Worm (Caenorhabditis elegans) whole organism, L4 larva: ENCODE results near the gene srh-204.

Experiments used
- D1046.2 ChIP-seq: fragments of 200-800 bp; sonication (Bioruptor generic); IDR thresholded peaks from 2 replicates; pipeline ENCODE4 v1.3.6; 2022; ENCODE audit warnings: missing genetic modification characterization, missing compliant biosample characterization
- F10B5.3 ChIP-seq: sonication (generic microtip); optimal IDR thresholded peaks from 2 replicates; lab custom pipeline; 2016; ENCODE audit warnings: mild to moderate bottlenecking, missing genetic modification characterization, missing compliant biosample characterization
- F26F4.8 ChIP-seq: fragments of 200-800 bp; sonication (Bioruptor generic); conservative IDR thresholded peaks from 2 replicates; pipeline ENCODE4 v1.3.6; 2022; ENCODE audit warnings: missing genetic modification characterization, missing compliant biosample characterization
- F37D6.2 ChIP-seq: sonication (generic microtip); optimal IDR thresholded peaks from 2 replicates; lab custom pipeline; 2016; ENCODE audit warnings: mild to moderate bottlenecking, missing genetic modification characterization, missing compliant biosample characterization
- F49E8.2 ChIP-seq: sonication (generic microtip); optimal IDR thresholded peaks from 2 replicates; lab custom pipeline; 2016; ENCODE audit warnings: missing compliant biosample characterization, mild to moderate bottlenecking, missing genetic modification characterization, borderline replicate concordance
- T26A8.4 ChIP-seq: fragments of 200-800 bp; sonication (Bioruptor generic); IDR thresholded peaks from 2 replicates; pipeline ENCODE4 v1.3.6; 2022; ENCODE audit warnings: missing genetic modification characterization, missing compliant biosample characterization
- ZK546.5 ChIP-seq, 2 experiments: sonication (generic microtip); optimal IDR thresholded peaks; 2 replicates each; lab custom pipeline; 2017; ENCODE audit warnings: missing biosample characterization in 2 of 2, missing genetic modification characterization in 2 of 2
- aly-2 ChIP-seq: sonication (generic microtip); optimal IDR thresholded peaks from 2 replicates; lab custom pipeline; 2018; ENCODE audit warnings: missing biosample characterization, missing genetic modification characterization
- attf-4 ChIP-seq: sonication (generic microtip); optimal IDR thresholded peaks from 3 replicates; lab custom pipeline; 2017; ENCODE audit warnings: missing biosample characterization, missing genetic modification characterization
- ceh-28 ChIP-seq: fragments of 150-350 bp; optimal IDR thresholded peaks from 2 replicates; lab custom pipeline; 2014; ENCODE audit warnings: missing biosample characterization, missing genetic modification reagents, missing genetic modification characterization
- ceh-32 ChIP-seq: sonication (generic microtip); optimal IDR thresholded peaks from 2 replicates; lab custom pipeline; 2016; ENCODE audit warnings: mild to moderate bottlenecking, missing genetic modification characterization, missing compliant biosample characterization; ENCODE audit not compliant: poor library complexity
- ceh-44 ChIP-seq: fragments of 200-800 bp; sonication (Bioruptor generic); IDR thresholded peaks from 2 replicates; pipeline ENCODE4 v1.3.6; 2022; ENCODE audit warnings: missing genetic modification reagents, missing genetic modification characterization, missing compliant biosample characterization
- ceh-82 ChIP-seq: sonication (generic microtip); optimal IDR thresholded peaks from 2 replicates; lab custom pipeline; 2017; ENCODE audit warnings: missing biosample characterization, missing genetic modification characterization
- daf-16 ChIP-seq, 3 experiments: sonication (generic microtip); optimal IDR thresholded peaks; 2 replicates each; lab custom pipeline; 2016 to 2017; ENCODE audit warnings: missing genetic modification characterization in 3 of 3, missing genetic modification reagents in 3 of 3, mild to moderate bottlenecking in 2 of 3, missing compliant biosample characterization in 2 of 3, missing biosample characterization in 1 of 3, moderate library complexity in 1 of 3
- dmd-6 ChIP-seq: fragments of 200-800 bp; sonication (Bioruptor generic); IDR thresholded peaks from 2 replicates; pipeline ENCODE4 v1.3.6; 2022; ENCODE audit warnings: missing genetic modification reagents, missing genetic modification characterization, missing compliant biosample characterization
- dmd-8 ChIP-seq: fragments of 200-800 bp; sonication (Bioruptor generic); IDR thresholded peaks from 2 replicates; pipeline ENCODE4 v1.3.6; 2022; ENCODE audit warnings: missing genetic modification characterization, missing compliant biosample characterization
- dpl-1 ChIP-seq: fragments of 150-350 bp; optimal IDR thresholded peaks from 2 replicates; lab custom pipeline; 2014; ENCODE audit warnings: missing biosample characterization, missing genetic modification reagents, missing genetic modification characterization
- duxl-1 ChIP-seq: sonication (generic microtip); optimal IDR thresholded peaks from 2 replicates; lab custom pipeline; 2016; ENCODE audit warnings: mild to moderate bottlenecking, missing genetic modification characterization, moderate library complexity, missing compliant biosample characterization; ENCODE audit not compliant: poor library complexity
- dve-1 ChIP-seq: sonication (generic microtip); optimal IDR thresholded peaks from 2 replicates; lab custom pipeline; 2017; ENCODE audit warnings: antibody characterized with exemption, mild to moderate bottlenecking, missing genetic modification characterization, missing compliant biosample characterization; ENCODE audit not compliant: insufficient read depth
- egl-43 ChIP-seq: fragments of 200-800 bp; sonication (Bioruptor generic); IDR thresholded peaks from 2 replicates; pipeline ENCODE4 v1.3.6; 2022; ENCODE audit warnings: missing genetic modification reagents, missing genetic modification characterization, missing compliant biosample characterization
- fkh-10 ChIP-seq: fragments of 150-350 bp; optimal IDR thresholded peaks from 2 replicates; lab custom pipeline; 2014; ENCODE audit warnings: missing biosample characterization, missing genetic modification reagents, missing genetic modification characterization
- fos-1 ChIP-seq: fragments of 150-350 bp; optimal IDR thresholded peaks from 2 replicates; lab custom pipeline; 2014; ENCODE audit warnings: missing biosample characterization, missing genetic modification characterization
- gei-8 ChIP-seq: fragments of 200-800 bp; sonication (Bioruptor generic); optimal IDR thresholded peaks from 2 replicates; lab custom pipeline; 2018; ENCODE audit warnings: mild to moderate bottlenecking, missing genetic modification characterization, missing compliant biosample characterization
- hif-1 ChIP-seq, 2 experiments: sonication (generic microtip); optimal IDR thresholded peaks; 2 replicates each; lab custom pipeline; 2016 to 2017; ENCODE audit warnings: missing compliant biosample characterization in 2 of 2, missing genetic modification characterization in 2 of 2, missing genetic modification reagents in 2 of 2, missing genotype in 2 of 2, mild to moderate bottlenecking in 1 of 2
- hmg-1.1 ChIP-seq: fragments of 200-800 bp; sonication (Bioruptor generic); IDR thresholded peaks from 2 replicates; pipeline ENCODE4 v1.3.6; 2022; ENCODE audit warnings: missing genetic modification reagents, missing genetic modification characterization, missing compliant biosample characterization
- lin-1 ChIP-seq: fragments of 200-800 bp; sonication (Bioruptor generic); IDR thresholded peaks from 2 replicates; pipeline ENCODE4 v1.3.6; 2022; ENCODE audit warnings: missing genetic modification reagents, missing genetic modification characterization, missing compliant biosample characterization
- lin-15B ChIP-seq: fragments of 150-350 bp; sonication (generic microtip); optimal IDR thresholded peaks from 3 replicates; lab custom pipeline; 2014; ENCODE audit warnings: missing biosample characterization, missing genetic modification characterization
- lin-38 ChIP-seq: fragments of 200-800 bp; sonication (Bioruptor generic); IDR thresholded peaks from 2 replicates; pipeline ENCODE4 v1.3.6; 2022; ENCODE audit warnings: missing genetic modification reagents, missing genetic modification characterization, missing compliant biosample characterization
- lir-3 ChIP-seq: sonication (generic microtip); optimal IDR thresholded peaks from 2 replicates; lab custom pipeline; 2016; ENCODE audit warnings: mild to moderate bottlenecking, missing genetic modification characterization, missing compliant biosample characterization
- lsy-2 ChIP-seq, 2 experiments: fragments of 150-350 bp in 1 of 2; sonication (generic microtip) in 1 of 2; optimal IDR thresholded peaks; 2 replicates each; lab custom pipeline; 2014 to 2017; ENCODE audit warnings: missing biosample characterization in 2 of 2, missing genetic modification characterization in 2 of 2
- madf-9 ChIP-seq: fragments of 200-800 bp; sonication (Bioruptor generic); conservative IDR thresholded peaks from 2 replicates; pipeline ENCODE4 v1.3.6; 2022; ENCODE audit warnings: missing genetic modification reagents, missing genetic modification characterization, missing compliant biosample characterization
- mdl-1 ChIP-seq, 2 experiments: fragments of 150-350 bp in 1 of 2; sonication (generic microtip) in 1 of 2; optimal IDR thresholded peaks; 2 replicates each; lab custom pipeline; 2014 to 2017; ENCODE audit warnings: missing biosample characterization in 2 of 2, missing genetic modification characterization in 2 of 2
- mep-1 ChIP-seq: fragments of 150-350 bp; sonication (generic microtip); optimal IDR thresholded peaks from 3 replicates; lab custom pipeline; 2014; ENCODE audit warnings: missing biosample characterization, missing genetic modification characterization
- mxl-3 ChIP-seq: fragments of 200-800 bp; sonication (Bioruptor generic); optimal IDR thresholded peaks from 2 replicates; lab custom pipeline; 2018; ENCODE audit warnings: mild to moderate bottlenecking, missing genetic modification characterization, missing compliant biosample characterization
- nhr-102 ChIP-seq: sonication (generic microtip); optimal IDR thresholded peaks from 2 replicates; lab custom pipeline; 2016; ENCODE audit warnings: mild to moderate bottlenecking, missing genetic modification characterization, moderate library complexity, missing compliant biosample characterization
- nhr-11 ChIP-seq: fragments of 150-350 bp; optimal IDR thresholded peaks from 2 replicates; lab custom pipeline; 2014; ENCODE audit warnings: missing biosample characterization, missing genetic modification characterization
- nhr-111 ChIP-seq: fragments of 200-800 bp; sonication (Bioruptor generic); optimal IDR thresholded peaks from 2 replicates; lab custom pipeline; 2018; ENCODE audit warnings: mild to moderate bottlenecking, missing genetic modification characterization, missing compliant biosample characterization
- nhr-28 ChIP-seq: fragments of 150-350 bp; optimal IDR thresholded peaks from 2 replicates; lab custom pipeline; 2014; ENCODE audit warnings: missing biosample characterization, missing genetic modification characterization
- nhr-48 ChIP-seq: sonication (generic microtip); optimal IDR thresholded peaks from 2 replicates; lab custom pipeline; 2016; ENCODE audit warnings: mild to moderate bottlenecking, missing genetic modification characterization, missing compliant biosample characterization
- php-3 ChIP-seq: fragments of 200-800 bp; sonication (Bioruptor generic); IDR thresholded peaks from 2 replicates; pipeline ENCODE4 v1.3.6; 2022; ENCODE audit warnings: missing genetic modification reagents, missing genetic modification characterization, missing compliant biosample characterization
- pqm-1 ChIP-seq: sonication (generic microtip); optimal IDR thresholded peaks from 2 replicates; lab custom pipeline; 2017; ENCODE audit warnings: missing biosample characterization, missing genetic modification characterization
- rbr-2 ChIP-seq: sonication (generic microtip); optimal IDR thresholded peaks from 2 replicates; lab custom pipeline; 2016; ENCODE audit warnings: missing genotype, missing genetic modification characterization, missing compliant biosample characterization
- saeg-2 ChIP-seq: fragments of 200-800 bp; sonication (Bioruptor generic); IDR thresholded peaks from 2 replicates; pipeline ENCODE4 v1.3.6; 2022; ENCODE audit warnings: missing genetic modification reagents, missing genetic modification characterization, missing compliant biosample characterization
- set-16 ChIP-seq: fragments of 200-800 bp; sonication (Bioruptor generic); IDR thresholded peaks from 2 replicates; pipeline ENCODE4 v1.3.6; 2022; ENCODE audit warnings: missing genetic modification reagents, missing genetic modification characterization, missing compliant biosample characterization
- spr-1 ChIP-seq: sonication (generic microtip); optimal IDR thresholded peaks from 2 replicates; lab custom pipeline; 2016; ENCODE audit warnings: mild to moderate bottlenecking, missing genetic modification characterization, missing compliant biosample characterization
- tag-97 ChIP-seq: fragments of 200-800 bp; sonication (Bioruptor generic); IDR thresholded peaks from 2 replicates; pipeline ENCODE4 v1.3.6; 2022; ENCODE audit warnings: missing genetic modification characterization, missing compliant biosample characterization
- unc-62 ChIP-seq, 3 experiments: fragments of 150-350 bp in 1 of 3; sonication (generic microtip); optimal IDR thresholded peaks in 2 of 3; peaks in 1 of 3; 1 replicate in 1 of 3; 2 replicates in 2 of 3; lab custom pipeline; 2014 to 2017; ENCODE audit warnings: missing biosample characterization in 3 of 3, missing genetic modification characterization in 3 of 3, missing genetic modification reagents in 3 of 3, missing genotype in 1 of 3
- ztf-11 ChIP-seq: fragments of 150-350 bp; optimal IDR thresholded peaks from 2 replicates; lab custom pipeline; 2014; ENCODE audit warnings: missing biosample characterization, missing genetic modification characterization
- ztf-7 ChIP-seq: fragments of 150-350 bp; optimal IDR thresholded peaks from 2 replicates; lab custom pipeline; 2014; ENCODE audit warnings: missing biosample characterization, missing genetic modification characterization

srh-204 gene

ce11 chrV:4194587-4195211, 45.5 kb downstream of the srh-204 start, which contains the start of gene Y45G5AM.9:
Y45G5AM.9 (minus strand) TSS chrV:4194637.
- TF ChIP-seq dpl-1 (peak; percentile 72), spr-1 (peak; percentile 32), egl-43 (GFP tag; lab: Robert Waterston, UW) (peak; percentile 81), tag-97 (GFP tag; lab: Robert Waterston, UW) (no peak), ZK546.5 (tag; optimal IDR thresholded peaks at IDR 0.05; lab: Kevin White, UChicago) (no peak), pqm-1 (tag; lab: Kevin White, UChicago) (no peak), unc-62 (GFP tag; optimal IDR thresholded peaks at IDR 0.05 in 1 of 2; lab: Kevin White, UChicago) (peak in 1 of 2 experiments; percentile 99), unc-62 (tag; optimal IDR thresholded peaks at IDR 0.05; lab: Kevin White, UChicago) (no peak), ztf-11 (tag; lab: Kevin White, UChicago) (no peak), F49E8.2 (tag; lab: Kevin White, UChicago) (no peak), fkh-10 (GFP tag; lab: Kevin White, UChicago) (peak; percentile 66), ceh-44 (GFP tag; lab: Robert Waterston, UW) (no peak), mdl-1 (tag; optimal IDR thresholded peaks at IDR 0.05; lab: Kevin White, UChicago) (no peak), lin-15B (no peak), F37D6.2 (tag; lab: Kevin White, UChicago) (peak; percentile 64), ceh-28 (tag; lab: Kevin White, UChicago) (peak; percentile 73), php-3 (0 out of 2 replicates have a peak, but pooled peaks have one; percentile 30), lir-3 (tag; lab: Kevin White, UChicago) (no peak), hif-1 (tag; optimal IDR thresholded peaks at IDR 0.05; lab: Kevin White, UChicago) (peak in 1 of 2 experiments; percentile 66), madf-9 (peak; percentile 53; the same call in 1 of the 2 replicates), set-16 (peak; percentile 31; the same call in 1 of the 2 replicates), ceh-32 (tag; lab: Kevin White, UChicago) (no peak), dve-1 (tag; lab: Kevin White, UChicago) (peak; percentile 82), dmd-8 (GFP tag; lab: Robert Waterston, UW) (no peak), lin-38 (peak; percentile 80), attf-4 (tag; lab: Kevin White, UChicago) (no peak), F26F4.8 (GFP tag; lab: Robert Waterston, UW) (no peak), nhr-48 (tag; lab: Kevin White, UChicago) (peak; percentile 56), duxl-1 (peak; percentile 60), nhr-11 (tag; lab: Kevin White, UChicago) (peak; percentile 68), lsy-2 (tag; optimal IDR thresholded peaks at IDR 0.05; lab: Kevin White, UChicago) (peak; percentile 35 to 86), mxl-3 (GFP tag; lab: Kevin White, UChicago) (peak; percentile 81), rbr-2 (tag; lab: Kevin White, UChicago) (peak; percentile 83), mep-1 (tag; lab: Kevin White, UChicago) (peak; percentile 90), nhr-111 (no peak), dmd-6 (GFP tag; lab: Robert Waterston, UW) (peak; percentile 71), F10B5.3 (no peak), saeg-2 (no peak), ceh-82 (no peak), daf-16 (GFP tag; optimal IDR thresholded peaks at IDR 0.05; lab: Kevin White, UChicago) (no peak), daf-16 (tag; optimal IDR thresholded peaks at IDR 0.05; lab: Kevin White, UChicago) (peak; percentile 53), hmg-1.1 (GFP tag; lab: Robert Waterston, UW) (peak; percentile 80), T26A8.4 (GFP tag; lab: Robert Waterston, UW) (peak; percentile 49; the same call in 1 of the 2 replicates), nhr-102 (tag; lab: Kevin White, UChicago) (peak; percentile 75), D1046.2 (GFP tag; lab: Robert Waterston, UW) (0 out of 2 replicates have a peak, but pooled peaks have one; percentile 30), ztf-7 (tag; lab: Kevin White, UChicago) (peak; percentile 36), aly-2 (no peak), nhr-28 (tag; lab: Kevin White, UChicago) (peak; percentile 55), gei-8 (GFP tag; lab: Kevin White, UChicago) (no peak), fos-1 (tag; lab: Kevin White, UChicago) (no peak), lin-1 (GFP tag; lab: Robert Waterston, UW) (peak; percentile 66; the same call in 1 of the 2 replicates)
